Worm (Caenorhabditis elegans) whole organism, late embryonic: ENCODE measurements around the gene fbxa-89.

Experiments
- K02D7.2 ChIP-seq: sonication (generic microtip); optimal IDR thresholded peaks from 2 replicates; lab custom pipeline; 2017; ENCODE audit warnings: mild to moderate bottlenecking, missing genetic modification characterization, missing compliant biosample characterization
- T23F11.4 ChIP-seq: fragments of 200-800 bp; sonication (Bioruptor generic); optimal IDR thresholded peaks from 2 replicates; lab custom pipeline; 2018; ENCODE audit warnings: mild to moderate bottlenecking, missing genetic modification characterization, missing compliant biosample characterization
- Y22D7AL.16 ChIP-seq: sonication (generic microtip); optimal IDR thresholded peaks from 2 replicates; lab custom pipeline; 2016; ENCODE audit warnings: missing genetic modification characterization, missing compliant biosample characterization
- ahr-1 ChIP-seq: sonication (generic microtip); optimal IDR thresholded peaks from 2 replicates; lab custom pipeline; 2016; ENCODE audit warnings: missing genetic modification characterization, missing compliant biosample characterization
- ama-1 ChIP-seq: fragments of 150-350 bp; optimal IDR thresholded peaks from 2 replicates; lab custom pipeline; 2014
- ceh-14 ChIP-seq: sonication (generic microtip); optimal IDR thresholded peaks from 2 replicates; lab custom pipeline; 2016; ENCODE audit warnings: missing genotype, missing genetic modification characterization, missing compliant biosample characterization
- ceh-2 ChIP-seq: sonication (generic microtip); optimal IDR thresholded peaks from 2 replicates; lab custom pipeline; 2016; ENCODE audit warnings: missing genotype, missing genetic modification characterization, missing compliant biosample characterization
- ceh-22 ChIP-seq: sonication (generic microtip); optimal IDR thresholded peaks from 2 replicates; lab custom pipeline; 2017; ENCODE audit warnings: missing biosample characterization, missing genetic modification characterization
- ceh-24 ChIP-seq: sonication (generic microtip); optimal IDR thresholded peaks from 2 replicates; lab custom pipeline; 2016; ENCODE audit warnings: mild to moderate bottlenecking, missing genetic modification characterization, missing compliant biosample characterization
- ceh-30 ChIP-seq: fragments of 150-350 bp; optimal IDR thresholded peaks from 2 replicates; lab custom pipeline; 2014; ENCODE audit warnings: missing biosample characterization, missing genetic modification characterization
- ceh-34 ChIP-seq: sonication (generic microtip); optimal IDR thresholded peaks from 2 replicates; lab custom pipeline; 2016; ENCODE audit warnings: mild to moderate bottlenecking, missing genetic modification characterization, missing compliant biosample characterization
- ceh-45 ChIP-seq: fragments of 200-800 bp; sonication (Bioruptor generic); IDR thresholded peaks from 2 replicates; pipeline ENCODE4 v1.3.6; 2022; ENCODE audit warnings: missing genetic modification reagents, missing genetic modification characterization, missing compliant biosample characterization
- ceh-48 ChIP-seq: sonication (generic microtip); optimal IDR thresholded peaks from 2 replicates; lab custom pipeline; 2016; ENCODE audit warnings: missing genetic modification characterization, inconsistent platforms, missing compliant biosample characterization
- ceh-9 ChIP-seq: sonication (generic microtip); optimal IDR thresholded peaks from 2 replicates; lab custom pipeline; 2016; ENCODE audit warnings: mild to moderate bottlenecking, missing genetic modification characterization, inconsistent platforms, missing compliant biosample characterization
- che-1 ChIP-seq: sonication (generic microtip); optimal IDR thresholded peaks from 2 replicates; lab custom pipeline; 2016; ENCODE audit warnings: mild to moderate bottlenecking, missing genetic modification characterization, missing compliant biosample characterization
- dmd-4 ChIP-seq: sonication (generic microtip); optimal IDR thresholded peaks from 2 replicates; lab custom pipeline; 2016; ENCODE audit warnings: borderline replicate concordance, missing genetic modification characterization, missing compliant biosample characterization
- dve-1 ChIP-seq: sonication (generic microtip); optimal IDR thresholded peaks from 2 replicates; lab custom pipeline; 2017; ENCODE audit warnings: antibody characterized with exemption, mild to moderate bottlenecking, missing genetic modification characterization, missing compliant biosample characterization
- elt-2 ChIP-seq: sonication (generic microtip); optimal IDR thresholded peaks from 2 replicates; lab custom pipeline; 2016; ENCODE audit warnings: missing genetic modification reagents, missing genetic modification characterization, missing compliant biosample characterization
- elt-4 ChIP-seq: sonication (generic microtip); optimal IDR thresholded peaks from 2 replicates; lab custom pipeline; 2016; ENCODE audit warnings: missing genetic modification characterization, missing compliant biosample characterization
- ets-4 ChIP-seq: sonication (generic microtip); optimal IDR thresholded peaks from 2 replicates; lab custom pipeline; 2016; ENCODE audit warnings: missing genetic modification characterization, missing compliant biosample characterization
- eyg-1 ChIP-seq: sonication (generic microtip); optimal IDR thresholded peaks from 2 replicates; lab custom pipeline; 2016; ENCODE audit warnings: missing genotype, missing genetic modification characterization, missing compliant biosample characterization
- fkh-10 ChIP-seq: fragments of 150-350 bp; optimal IDR thresholded peaks from 2 replicates; lab custom pipeline; 2014; ENCODE audit warnings: missing biosample characterization, missing genetic modification reagents, missing genetic modification characterization
- fkh-6 ChIP-seq: sonication (generic microtip); optimal IDR thresholded peaks from 2 replicates; lab custom pipeline; 2016; ENCODE audit warnings: missing genetic modification characterization, missing compliant biosample characterization
- gmeb-2 ChIP-seq: sonication (generic microtip); optimal IDR thresholded peaks from 2 replicates; lab custom pipeline; 2016; ENCODE audit warnings: missing genetic modification characterization, inconsistent platforms, missing compliant biosample characterization
- hlh-13 ChIP-seq: fragments of 200-800 bp; sonication (Bioruptor generic); optimal IDR thresholded peaks from 2 replicates; lab custom pipeline; 2018; ENCODE audit warnings: mild to moderate bottlenecking, missing genetic modification characterization, missing compliant biosample characterization
- hlh-15 ChIP-seq: sonication (generic microtip); optimal IDR thresholded peaks from 2 replicates; lab custom pipeline; 2016; ENCODE audit warnings: missing genetic modification characterization, missing compliant biosample characterization
- hlh-30 ChIP-seq: sonication (generic microtip); optimal IDR thresholded peaks from 2 replicates; lab custom pipeline; 2017; ENCODE audit warnings: antibody characterized with exemption, missing genetic modification characterization, missing compliant biosample characterization; ENCODE audit not compliant: insufficient read depth
- hlh-6 ChIP-seq: sonication (generic microtip); optimal IDR thresholded peaks from 2 replicates; lab custom pipeline; 2016; ENCODE audit warnings: missing genotype, missing genetic modification characterization, missing compliant biosample characterization
- hlh-8 ChIP-seq: sonication (generic microtip); optimal IDR thresholded peaks from 2 replicates; lab custom pipeline; 2016; ENCODE audit warnings: missing genotype, missing genetic modification characterization, missing compliant biosample characterization
- lin-11 ChIP-seq: fragments of 200-800 bp; sonication (Bioruptor generic); optimal IDR thresholded peaks from 2 replicates; lab custom pipeline; 2018; ENCODE audit warnings: mild to moderate bottlenecking, missing genetic modification characterization, missing compliant biosample characterization
- madf-2 ChIP-seq: sonication (generic microtip); optimal IDR thresholded peaks from 2 replicates; lab custom pipeline; 2017; ENCODE audit warnings: missing genetic modification characterization, missing compliant biosample characterization
- mec-3 ChIP-seq: sonication (generic microtip); optimal IDR thresholded peaks from 2 replicates; lab custom pipeline; 2016; ENCODE audit warnings: borderline replicate concordance, missing genetic modification characterization, missing compliant biosample characterization
- nhr-11 ChIP-seq: fragments of 150-350 bp; optimal IDR thresholded peaks from 2 replicates; lab custom pipeline; 2014; ENCODE audit warnings: missing biosample characterization, missing genetic modification characterization
- npax-4 ChIP-seq: sonication (generic microtip); optimal IDR thresholded peaks from 2 replicates; lab custom pipeline; 2016; ENCODE audit warnings: missing genetic modification characterization, missing compliant biosample characterization
- odd-2 ChIP-seq: sonication (generic microtip); optimal IDR thresholded peaks from 2 replicates; lab custom pipeline; 2017; ENCODE audit warnings: antibody characterized with exemption, mild to moderate bottlenecking, missing genetic modification characterization, missing compliant biosample characterization
- pag-3 ChIP-seq: sonication (generic microtip); optimal IDR thresholded peaks from 2 replicates; lab custom pipeline; 2016; ENCODE audit warnings: missing compliant biosample characterization, missing genetic modification characterization, borderline replicate concordance
- pat-9 ChIP-seq: fragments of 200-800 bp; sonication (Bioruptor generic); optimal IDR thresholded peaks from 2 replicates; lab custom pipeline; 2018; ENCODE audit warnings: mild to moderate bottlenecking, missing genetic modification characterization, moderate library complexity, missing compliant biosample characterization
- pax-1 ChIP-seq: fragments of 150-350 bp; optimal IDR thresholded peaks from 2 replicates; lab custom pipeline; 2014; ENCODE audit warnings: missing biosample characterization, missing genetic modification characterization
- pha-4 ChIP-seq: fragments of 150-350 bp; optimal IDR thresholded peaks from 2 replicates; lab custom pipeline; 2018; ENCODE audit warnings: missing biosample characterization, missing genetic modification reagents, missing genetic modification characterization
- pqm-1 ChIP-seq: sonication (generic microtip); optimal IDR thresholded peaks from 2 replicates; lab custom pipeline; 2016; ENCODE audit warnings: missing genetic modification characterization, missing compliant biosample characterization
- pros-1 ChIP-seq: fragments of 150-350 bp; optimal IDR thresholded peaks from 2 replicates; lab custom pipeline; 2014; ENCODE audit warnings: missing biosample characterization, missing genetic modification reagents, missing genetic modification characterization
- rnt-1 ChIP-seq: sonication (generic microtip); optimal IDR thresholded peaks from 2 replicates; lab custom pipeline; 2016; ENCODE audit warnings: missing genetic modification characterization, missing compliant biosample characterization
- sox-2 ChIP-seq: fragments of 200-800 bp; sonication (Bioruptor generic); IDR thresholded peaks from 2 replicates; pipeline ENCODE4 v1.3.6; 2022; ENCODE audit warnings: missing genetic modification reagents, missing genetic modification characterization, missing compliant biosample characterization
- syd-9 ChIP-seq: sonication (generic microtip); optimal IDR thresholded peaks from 2 replicates; lab custom pipeline; 2016; ENCODE audit warnings: mild to moderate bottlenecking, missing genetic modification characterization, moderate library complexity, missing compliant biosample characterization
- tbx-2 ChIP-seq: sonication (generic microtip); optimal IDR thresholded peaks from 2 replicates; lab custom pipeline; 2016; ENCODE audit warnings: missing genetic modification characterization, missing compliant biosample characterization
- tbx-7 ChIP-seq: sonication (generic microtip); optimal IDR thresholded peaks from 2 replicates; lab custom pipeline; 2016; ENCODE audit warnings: missing genotype, missing genetic modification characterization, missing compliant biosample characterization
- ttx-3 ChIP-seq: sonication (generic microtip); optimal IDR thresholded peaks from 2 replicates; lab custom pipeline; 2016; ENCODE audit warnings: missing genetic modification reagents, missing genetic modification characterization, missing compliant biosample characterization
- unc-3 ChIP-seq, 2 experiments: fragments of 200-800 bp in 1 of 2; sonication (Bioruptor generic) in 1 of 2; sonication (generic microtip) in 1 of 2; conservative IDR thresholded peaks in 1 of 2; optimal IDR thresholded peaks in 1 of 2; 2 replicates each; pipeline versions ENCODE4 v1.3.6 to Lab custom; 2016 to 2022; ENCODE audit warnings: missing compliant biosample characterization in 2 of 2, missing genetic modification characterization in 2 of 2, missing genetic modification reagents in 1 of 2
- unc-42 ChIP-seq: sonication (generic microtip); optimal IDR thresholded peaks from 2 replicates; lab custom pipeline; 2016; ENCODE audit warnings: missing genotype, missing genetic modification characterization, missing compliant biosample characterization
- unc-55 ChIP-seq: sonication (generic microtip); optimal IDR thresholded peaks from 2 replicates; lab custom pipeline; 2017; ENCODE audit warnings: missing biosample characterization, missing genetic modification reagents, missing genetic modification characterization
- unc-86 ChIP-seq: sonication (generic microtip); optimal IDR thresholded peaks from 2 replicates; lab custom pipeline; 2016; ENCODE audit warnings: missing genetic modification characterization, missing compliant biosample characterization
- zip-5 ChIP-seq: sonication (generic microtip); optimal IDR thresholded peaks from 2 replicates; lab custom pipeline; 2016; ENCODE audit warnings: missing genetic modification characterization, missing compliant biosample characterization
- ztf-16 ChIP-seq: sonication (generic microtip); optimal IDR thresholded peaks from 2 replicates; lab custom pipeline; 2017; ENCODE audit warnings: missing genetic modification characterization, missing compliant biosample characterization

Gene fbxa-89

ce11 chrIII:12250114-12250792, 14.3 kb downstream of the fbxa-89 start, which contains the start of the genes tim-1 and Y75B8A.23:
Gene tim-1, minus strand, starts transcription at chrIII:12250164.
Gene Y75B8A.23, plus strand, starts transcription at chrIII:12250660.
- TF ChIP-seq pros-1 (tag; lab: Kevin White, UChicago) (peak; percentile 25), unc-3 (GFP tag; conservative IDR thresholded peaks at IDR 0.05; lab: Robert Waterston, UW) (no peak), unc-3 (tag; optimal IDR thresholded peaks at IDR 0.05; lab: Kevin White, UChicago) (no peak), hlh-13 (GFP tag; lab: Kevin White, UChicago) (peak; percentile 13), eyg-1 (no peak), ceh-34 (peak; percentile 36), ceh-45 (GFP tag; lab: Robert Waterston, UW) (no peak), gmeb-2 (tag; lab: Kevin White, UChicago) (no peak), dmd-4 (tag; lab: Kevin White, UChicago) (no peak), ttx-3 (tag; lab: Kevin White, UChicago) (no peak), ahr-1 (tag; lab: Kevin White, UChicago) (no peak), ceh-30 (tag; lab: Kevin White, UChicago) (no peak), mec-3 (no peak), hlh-30 (tag; lab: Kevin White, UChicago) (peak; percentile 19), ceh-9 (tag; lab: Kevin White, UChicago) (no peak), T23F11.4 (GFP tag; lab: Kevin White, UChicago) (no peak), fkh-10 (GFP tag; lab: Kevin White, UChicago) (no peak), pha-4 (tag; lab: Kevin White, UChicago) (no peak), elt-4 (tag; lab: Kevin White, UChicago) (no peak), unc-55 (no peak), pqm-1 (tag; lab: Kevin White, UChicago) (peak; percentile 6), tbx-2 (tag; lab: Kevin White, UChicago) (peak; percentile 61), hlh-8 (tag; lab: Kevin White, UChicago) (no peak), lin-11 (no peak), ceh-24 (tag; lab: Kevin White, UChicago) (no peak), ama-1 (lab: Kevin White, UChicago) (peak; percentile 99), tbx-7 (tag; lab: Kevin White, UChicago) (no peak), che-1 (no peak), ceh-2 (tag; lab: Kevin White, UChicago) (no peak), hlh-6 (tag; lab: Kevin White, UChicago) (no peak), K02D7.2 (tag; lab: Kevin White, UChicago) (no peak), ets-4 (tag; lab: Kevin White, UChicago) (no peak), ceh-14 (tag; lab: Kevin White, UChicago) (peak; percentile 50), hlh-15 (tag; lab: Kevin White, UChicago) (no peak), elt-2 (tag; lab: Kevin White, UChicago) (peak; percentile 34), pag-3 (tag; lab: Kevin White, UChicago) (no peak), pax-1 (tag; lab: Kevin White, UChicago) (peak; percentile 75), unc-42 (tag; lab: Kevin White, UChicago) (peak; percentile 79), fkh-6 (peak; percentile 2), unc-86 (tag; lab: Kevin White, UChicago) (no peak), npax-4 (no peak), nhr-11 (tag; lab: Kevin White, UChicago) (no peak), sox-2 (GFP tag; lab: Robert Waterston, UW) (no peak), ztf-16 (tag; lab: Kevin White, UChicago) (no peak), syd-9 (tag; lab: Kevin White, UChicago) (no peak), zip-5 (tag; lab: Kevin White, UChicago) (no peak), madf-2 (no peak), dve-1 (tag; lab: Kevin White, UChicago) (peak; percentile 72), rnt-1 (tag; lab: Kevin White, UChicago) (peak; percentile 77), pat-9 (tag; lab: Kevin White, UChicago) (peak; percentile 22), Y22D7AL.16 (no peak), ceh-22 (tag; lab: Kevin White, UChicago) (no peak), ceh-48 (tag; lab: Kevin White, UChicago) (no peak), odd-2 (no peak)
